Worm (Caenorhabditis elegans): ENCODE measurements around the gene Y10G11A.1.

The Y10G11A.1 gene

DNA sequence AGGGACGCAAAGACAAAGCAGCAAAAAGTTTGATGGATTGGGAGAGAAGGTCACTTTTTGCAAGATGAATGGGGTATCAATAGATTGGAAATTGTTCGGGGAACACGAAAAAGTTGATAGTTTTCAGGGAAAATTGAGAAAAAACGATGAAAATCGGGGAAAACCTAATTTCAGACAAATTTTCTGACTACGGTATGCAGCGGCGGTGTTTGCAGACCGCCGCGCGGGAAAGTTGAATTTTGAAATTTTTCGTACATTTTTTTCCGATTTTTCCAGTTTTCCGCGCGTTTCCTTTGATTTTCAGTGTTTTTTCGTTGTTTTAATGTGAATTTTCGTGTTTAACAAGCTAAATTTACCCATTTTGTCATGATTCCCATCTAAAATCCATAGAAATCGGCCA, 23.0 kb upstream of the Y10G11A.1 start:
- TF ChIP-seq lin-39 (tag; optimal IDR thresholded peaks at IDR 0.05), result no peak
- no peak for TF ChIP-seq rnt-1 (tag; optimal IDR thresholded peaks at IDR 0.05)
- no peak for TF ChIP-seq ceh-90 (tag; optimal IDR thresholded peaks at IDR 0.05)
- no peak for TF ChIP-seq mep-1 (tag; optimal IDR thresholded peaks at IDR 0.05)
- no peak for TF ChIP-seq nhr-90 (tag; optimal IDR thresholded peaks at IDR 0.05; ENCODE audit: poor library complexity)
- no peak for TF ChIP-seq unc-30 (tag; optimal IDR thresholded peaks at IDR 0.05)

DNA sequence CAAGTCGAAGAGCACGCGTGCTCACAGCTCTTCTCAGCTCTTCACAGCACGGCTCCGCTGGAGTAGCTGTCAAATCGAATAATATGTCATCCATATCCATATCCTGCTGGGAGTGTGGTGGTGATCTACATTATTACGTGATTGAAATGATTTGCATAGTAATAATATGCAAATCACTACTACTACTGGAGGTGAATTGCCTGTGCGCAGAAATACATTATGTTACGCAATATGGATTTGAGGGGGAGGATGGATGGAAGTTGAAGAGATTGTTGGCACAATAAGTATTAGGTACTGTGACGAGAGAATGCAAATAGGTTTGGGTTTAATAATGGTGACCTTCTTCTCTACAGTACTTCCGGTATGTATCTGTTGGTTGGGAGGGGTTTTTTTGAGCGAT, 21.2 kb upstream of the Y10G11A.1 start:
- TF ChIP-seq C16A3.4 (tag; optimal IDR thresholded peaks at IDR 0.05) (no peak), nhr-85 (tag) (peak; percentile 33)

DNA sequence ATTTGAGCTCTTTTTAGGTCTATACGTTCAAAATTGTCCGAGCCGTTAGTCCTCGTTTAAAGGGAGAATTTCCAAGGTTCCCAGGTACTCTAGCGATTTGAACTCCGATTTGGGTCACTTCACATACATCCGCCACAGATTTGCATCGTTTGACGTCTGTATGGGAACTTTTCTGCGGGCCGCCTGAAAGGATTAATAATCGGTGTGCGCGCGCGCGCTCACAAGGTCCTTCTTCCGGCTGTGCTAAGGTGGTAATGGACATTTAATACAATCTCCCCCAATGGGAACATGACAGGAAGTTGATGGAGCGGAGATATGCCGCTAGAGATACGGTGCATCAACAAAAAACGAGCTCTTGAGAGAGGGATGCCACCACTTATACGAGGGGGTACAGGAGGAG, 16.6 kb upstream of the Y10G11A.1 start:
- TF ChIP-seq ets-5 (GFP tag; IDR thresholded peaks at IDR 0.05) (no peak), zag-1 (tag; optimal IDR thresholded peaks at IDR 0.05) (no peak), ceh-88 (GFP tag; IDR thresholded peaks at IDR 0.05) (no peak), C04F5.9 (tag; optimal IDR thresholded peaks at IDR 0.05) (no peak), fos-1 (tag; optimal IDR thresholded peaks at IDR 0.05) (no peak), ztf-4 (tag; optimal IDR thresholded peaks at IDR 0.05) (no peak), vab-15 (tag; optimal IDR thresholded peaks at IDR 0.05) (no peak)

DNA sequence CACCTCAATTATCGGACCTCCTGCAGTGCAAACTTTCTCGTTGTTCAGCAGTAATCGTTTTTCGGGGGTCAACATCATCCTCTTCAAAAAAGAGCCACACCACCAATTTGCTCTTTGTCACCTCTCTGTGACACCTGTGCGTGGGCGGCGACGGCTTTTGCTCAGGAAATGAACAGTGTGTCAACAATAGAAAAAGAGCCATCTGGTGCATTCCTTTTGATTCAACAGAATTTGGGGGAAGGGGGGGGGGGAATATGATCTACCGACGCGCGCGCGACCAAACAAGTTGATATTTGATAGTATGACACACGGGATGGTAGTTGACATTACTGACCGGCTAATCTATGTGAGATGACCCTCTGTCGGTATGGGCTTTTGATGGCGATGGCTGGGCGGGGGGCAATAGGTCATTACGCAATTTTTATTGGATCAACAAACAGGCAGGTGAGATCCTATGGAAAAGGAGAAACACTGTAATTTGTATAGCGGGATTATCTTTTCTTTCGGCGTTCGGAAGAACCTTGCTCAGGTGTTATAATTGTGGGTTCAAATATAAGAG, 14.3 kb upstream of the Y10G11A.1 start:
- TF ChIP-seq nhr-85 (tag) (peak; percentile 51), jun-1 (tag; optimal IDR thresholded peaks at IDR 0.05) (no peak), hlh-17 (GFP tag; optimal IDR thresholded peaks at IDR 0.05; ENCODE audit: borderline replicate concordance) (no peak)

DNA sequence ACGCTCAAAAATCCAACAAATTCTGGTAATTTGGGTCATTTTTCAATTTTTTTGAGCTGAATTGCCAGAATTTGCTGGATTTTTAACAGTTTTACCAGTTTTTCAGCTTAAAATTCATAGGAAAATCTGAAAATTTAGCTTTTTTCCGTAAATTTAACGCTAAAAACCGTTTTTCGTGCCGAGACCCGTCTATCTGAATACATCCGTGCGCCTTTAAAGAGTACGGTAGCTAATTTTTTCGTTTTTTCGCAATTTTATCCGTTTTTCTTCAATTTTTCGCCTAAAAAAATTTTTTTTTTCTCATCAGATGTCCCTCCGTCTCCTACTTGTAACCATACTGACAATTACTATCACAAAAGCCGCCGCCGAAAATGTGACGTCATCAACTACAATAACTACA, 12.7 kb upstream of the Y10G11A.1 start, which contains the start of gene Y65A5A.2:
Gene Y65A5A.2 (plus strand): TSS at position 308 of the 400 bp plus-strand sequence.
- TF ChIP-seq skn-1 (tag; optimal IDR thresholded peaks at IDR 0.05) (no peak), hlh-17 (GFP tag; optimal IDR thresholded peaks at IDR 0.05; ENCODE audit: borderline replicate concordance) (no peak), mab-9 (GFP tag; IDR thresholded peaks at IDR 0.05) (no peak), zag-1 (tag; optimal IDR thresholded peaks at IDR 0.05) (no peak)

DNA sequence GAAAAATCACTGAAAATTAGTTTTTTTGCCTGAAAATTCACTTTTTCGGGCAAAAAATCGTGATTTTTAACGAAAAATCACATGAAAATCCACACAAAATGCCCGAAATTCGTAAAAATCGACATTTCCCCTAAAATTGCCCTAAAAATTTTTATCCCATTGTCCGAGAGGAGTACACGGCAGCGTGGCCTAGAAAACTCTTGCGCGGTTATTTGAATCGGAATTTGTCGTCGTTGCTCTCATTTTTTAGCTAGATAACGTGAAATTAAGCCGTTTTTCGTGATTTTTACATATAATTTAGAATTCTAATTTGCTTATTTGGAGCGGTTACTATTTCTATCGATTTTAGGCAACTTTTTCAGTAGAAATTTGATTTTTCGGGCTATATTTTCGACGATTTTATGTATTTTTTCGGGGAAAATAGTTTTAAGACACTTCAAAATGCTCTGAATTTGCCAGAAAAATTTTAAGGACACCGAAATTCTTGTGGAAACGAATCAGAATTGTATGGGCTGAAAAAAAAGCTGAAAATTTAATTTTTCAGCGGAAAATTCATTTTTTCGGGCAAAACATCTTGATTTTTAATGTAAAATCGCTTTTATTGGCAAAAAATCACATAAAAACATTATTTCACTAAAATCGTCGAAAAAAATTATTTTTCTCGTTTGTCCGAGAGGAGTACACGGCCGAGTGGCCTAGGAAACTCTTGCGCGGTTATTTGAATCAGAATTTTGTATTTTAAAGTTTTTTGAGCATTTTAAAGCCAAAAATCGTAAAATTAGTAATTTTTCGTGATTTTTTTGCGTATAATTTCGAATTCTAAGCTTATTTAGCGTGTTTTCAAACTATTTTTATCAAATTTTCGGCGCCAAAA, 9.1 kb upstream of the Y10G11A.1 start:
- TF ChIP-seq ceh-82 (tag; optimal IDR thresholded peaks at IDR 0.05) (peak; percentile 73 to 76 (median 74)), sox-4 (tag; optimal IDR thresholded peaks at IDR 0.05) (peak; percentile 95), aly-2 (tag; optimal IDR thresholded peaks at IDR 0.05) (peak; percentile 62), isw-1 (GFP tag; IDR thresholded peaks at IDR 0.05) (peak; percentile 73), nhr-76 (tag; optimal IDR thresholded peaks at IDR 0.05) (no peak), snu-23 (GFP tag; optimal IDR thresholded peaks at IDR 0.05) (peak; percentile 88), nhr-28 (tag; optimal IDR thresholded peaks at IDR 0.05) (no peak), Y116A8C.19 (tag; optimal IDR thresholded peaks at IDR 0.05; ENCODE audit: borderline replicate concordance) (peak; percentile 85), ets-5 (GFP tag; IDR thresholded peaks at IDR 0.05) (no peak), skn-1 (tag; optimal IDR thresholded peaks at IDR 0.05) (peak; percentile 28), snpc-4 (tag; optimal IDR thresholded peaks at IDR 0.05) (peak; percentile 50), nhr-12 (tag; optimal IDR thresholded peaks at IDR 0.05) (no peak), hpl-2 (GFP tag; optimal IDR thresholded peaks at IDR 0.05) (no peak), C04F5.9 (tag; optimal IDR thresholded peaks at IDR 0.05) (peak; percentile 90), sptf-1 (tag; optimal IDR thresholded peaks at IDR 0.05) (no peak), hlh-4 (tag; optimal IDR thresholded peaks at IDR 0.05) (peak; percentile 94), egl-27 (tag; optimal IDR thresholded peaks at IDR 0.05) (no peak), irx-1 (tag; optimal IDR thresholded peaks at IDR 0.05) (peak; percentile 98), nhr-20 (tag; optimal IDR thresholded peaks at IDR 0.05) (peak; percentile 89), C16A3.4 (tag; optimal IDR thresholded peaks at IDR 0.05) (peak; percentile 38), rnt-1 (tag; optimal IDR thresholded peaks at IDR 0.05) (peak; percentile 100), dpl-1 (GFP tag; optimal IDR thresholded peaks at IDR 0.05) (peak; percentile 92 to 97 (median 96)), lin-13 (GFP tag; optimal IDR thresholded peaks at IDR 0.05) (peak; percentile 51), unc-30 (tag; optimal IDR thresholded peaks at IDR 0.05) (no peak), fkh-8 (tag; optimal IDR thresholded peaks at IDR 0.05) (peak; percentile 73), hlh-17 (GFP tag; optimal IDR thresholded peaks at IDR 0.05; ENCODE audit: borderline replicate concordance) (peak; percentile 82), ztf-4 (tag; optimal IDR thresholded peaks at IDR 0.05) (peak; percentile 16), alr-1 (tag; optimal IDR thresholded peaks at IDR 0.05; ENCODE audit: borderline replicate concordance) (no peak)

All from whole organism, L1 larva.